Worm (Caenorhabditis elegans): ENCODE measurements around the gene sdz-12.

sdz-12 gene

DNA sequence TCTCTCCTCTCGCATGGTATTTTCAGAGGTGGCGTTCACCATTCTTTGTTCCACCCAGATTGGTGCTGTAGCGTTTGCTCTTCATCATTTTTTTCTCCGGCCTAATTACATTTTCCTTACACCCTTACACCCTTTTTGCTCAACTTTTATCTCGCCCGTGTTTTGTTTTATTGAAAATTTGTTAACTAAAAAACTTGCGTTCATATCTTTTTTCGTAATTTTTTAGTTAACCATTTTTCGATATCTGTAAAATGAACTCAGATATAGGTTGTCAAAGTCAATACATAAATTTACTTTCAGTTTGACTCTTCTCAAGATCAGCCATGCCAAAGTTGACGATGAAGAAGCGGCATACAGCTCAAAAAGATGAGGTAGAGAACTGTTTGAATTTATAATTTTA lies 10.0 kb upstream of the sdz-12 start, which contains the start of gene F12E12.1:
Gene F12E12.1 (plus strand): TSS at position 301 of the 400 bp plus-strand sequence.
- TF ChIP-seq lin-14 (GFP tag; optimal IDR thresholded peaks at IDR 0.05): no peak
- TF ChIP-seq fkh-10 (GFP tag; optimal IDR thresholded peaks at IDR 0.05): no peak
- TF ChIP-seq lsy-2 (tag; optimal IDR thresholded peaks at IDR 0.05): no peak
- TF ChIP-seq nhr-85 (tag): no peak
- TF ChIP-seq ztf-11 (tag; optimal IDR thresholded peaks at IDR 0.05): no peak
- no peak for TF ChIP-seq nhr-71 (tag; optimal IDR thresholded peaks at IDR 0.05)

ce11 chrII:3739647-3740046 lies 8.0 kb upstream of the sdz-12 start, which contains the start of gene F12E12.2:
Gene F12E12.2 (plus strand): TSS chrII:3739947.
- TF ChIP-seq mdl-1 (tag; optimal IDR thresholded peaks at IDR 0.05): no peak
- TF ChIP-seq mab-9 (GFP tag; IDR thresholded peaks at IDR 0.05): no peak
- TF ChIP-seq ceh-8 (GFP tag; optimal IDR thresholded peaks at IDR 0.05): no peak
- TF ChIP-seq snu-23 (GFP tag; optimal IDR thresholded peaks at IDR 0.05): no peak
- no peak for TF ChIP-seq nhr-20 (tag; optimal IDR thresholded peaks at IDR 0.05)
- no peak for TF ChIP-seq mef-2 (tag; optimal IDR thresholded peaks at IDR 0.05)
- no peak for TF ChIP-seq Y116A8C.19 (tag; optimal IDR thresholded peaks at IDR 0.05; ENCODE audit: borderline replicate concordance)
- TF ChIP-seq unc-62 (GFP tag; optimal IDR thresholded peaks at IDR 0.05): no peak
- TF ChIP-seq skn-1 (tag; optimal IDR thresholded peaks at IDR 0.05): no peak
- no peak for TF ChIP-seq lin-39 (tag; optimal IDR thresholded peaks at IDR 0.05)
- no peak for TF ChIP-seq nhr-11 (tag; optimal IDR thresholded peaks at IDR 0.05)
- TF ChIP-seq F16B12.6 (tag; optimal IDR thresholded peaks at IDR 0.05): no peak
- no peak for TF ChIP-seq sup-37 (GFP tag; optimal IDR thresholded peaks at IDR 0.05)
- no peak for TF ChIP-seq blmp-1 (tag; optimal IDR thresholded peaks at IDR 0.05)
- TF ChIP-seq ztf-11 (tag; optimal IDR thresholded peaks at IDR 0.05): no peak
- no peak for TF ChIP-seq isw-1 (GFP tag; IDR thresholded peaks at IDR 0.05)

DNA sequence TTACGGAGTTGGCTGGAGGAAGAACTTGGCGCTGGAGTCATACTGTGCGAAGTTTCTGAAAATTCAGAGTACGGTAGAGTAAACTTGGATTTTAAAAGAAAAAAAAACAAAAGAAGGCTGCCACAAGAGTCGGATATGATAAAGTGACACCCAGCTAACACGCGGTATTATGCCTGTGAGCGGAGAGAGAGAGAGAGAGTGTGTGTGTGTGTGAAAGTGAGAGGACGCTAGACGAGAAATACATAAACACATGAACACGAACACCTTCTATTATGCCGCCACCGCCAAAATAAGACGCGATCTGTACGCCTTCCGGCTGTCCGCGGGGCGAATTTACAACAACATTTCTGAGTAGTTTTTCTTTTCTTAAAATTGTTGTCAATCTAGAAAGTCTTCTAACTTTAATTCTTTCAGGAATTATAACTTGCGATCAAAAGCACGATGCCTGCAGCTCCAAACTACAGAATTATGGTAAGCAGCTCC lies 5.3 kb upstream of the sdz-12 start, which contains the start of gene F12E12.6:
Gene F12E12.6 (minus strand): TSS at position 51 of the 483 bp plus-strand sequence.
- TF ChIP-seq aha-1 (tag; optimal IDR thresholded peaks at IDR 0.05): no peak
- TF ChIP-seq egl-13 (tag; optimal IDR thresholded peaks at IDR 0.05): no peak
- no peak for TF ChIP-seq mef-2 (tag; optimal IDR thresholded peaks at IDR 0.05)
- TF ChIP-seq zip-4 (GFP tag; optimal IDR thresholded peaks at IDR 0.05): no peak
- no peak for TF ChIP-seq C16A3.4 (tag; optimal IDR thresholded peaks at IDR 0.05)
- TF ChIP-seq efl-1 (optimal IDR thresholded peaks at IDR 0.05): no peak
- no peak for TF ChIP-seq efl-1 (GFP tag; optimal IDR thresholded peaks at IDR 0.05 in 1 of 2)
- no peak for TF ChIP-seq lin-13 (GFP tag; optimal IDR thresholded peaks at IDR 0.05)
- TF ChIP-seq ztf-11 (tag; optimal IDR thresholded peaks at IDR 0.05): no peak
- no peak for TF ChIP-seq hlh-17 (GFP tag; optimal IDR thresholded peaks at IDR 0.05; ENCODE audit: borderline replicate concordance)
- TF ChIP-seq mdl-1 (tag; optimal IDR thresholded peaks at IDR 0.05): no peak
- no peak for TF ChIP-seq skn-1 (tag; optimal IDR thresholded peaks at IDR 0.05)
- TF ChIP-seq nhr-47 (tag; optimal IDR thresholded peaks at IDR 0.05): no peak
- no peak for TF ChIP-seq lin-14 (GFP tag; optimal IDR thresholded peaks at IDR 0.05)
- TF ChIP-seq Y116A8C.19 (tag; optimal IDR thresholded peaks at IDR 0.05; ENCODE audit: borderline replicate concordance): no peak
- TF ChIP-seq lsy-2 (tag; optimal IDR thresholded peaks at IDR 0.05): no peak
- no peak for TF ChIP-seq ceh-90 (tag; optimal IDR thresholded peaks at IDR 0.05)
- no peak for TF ChIP-seq fkh-4 (tag; optimal IDR thresholded peaks at IDR 0.05; ENCODE audit: borderline replicate concordance)
- no peak for TF ChIP-seq elt-3 (tag; optimal IDR thresholded peaks at IDR 0.05)
- no peak for TF ChIP-seq nhr-19 (GFP tag; conservative IDR thresholded peaks at IDR 0.05)
- TF ChIP-seq nhr-28 (tag; optimal IDR thresholded peaks at IDR 0.05): no peak

ce11 chrII:3727996-3728395 lies 3.6 kb downstream of the sdz-12 start, which contains the start of gene C46E10.8:
Gene C46E10.8 (minus strand): TSS chrII:3728096.
- TF ChIP-seq C16A3.4 (tag; optimal IDR thresholded peaks at IDR 0.05): no peak
- no peak for TF ChIP-seq lin-39 (tag; optimal IDR thresholded peaks at IDR 0.05)
- TF ChIP-seq rnt-1 (tag; optimal IDR thresholded peaks at IDR 0.05): no peak
- no peak for TF ChIP-seq lir-3 (tag; optimal IDR thresholded peaks at IDR 0.05; ENCODE audit: poor library complexity)
- TF ChIP-seq vab-15 (tag; optimal IDR thresholded peaks at IDR 0.05): no peak
- no peak for TF ChIP-seq C34B4.2 (tag; optimal IDR thresholded peaks at IDR 0.05)
- no peak for TF ChIP-seq fkh-8 (tag; optimal IDR thresholded peaks at IDR 0.05)
- TF ChIP-seq aha-1 (tag; optimal IDR thresholded peaks at IDR 0.05): no peak
- no peak for TF ChIP-seq efl-3 (GFP tag; optimal IDR thresholded peaks at IDR 0.05)
- TF ChIP-seq zip-4 (GFP tag; optimal IDR thresholded peaks at IDR 0.05): no peak
- no peak for TF ChIP-seq lin-14 (GFP tag; optimal IDR thresholded peaks at IDR 0.05)
- TF ChIP-seq nhr-90 (tag; optimal IDR thresholded peaks at IDR 0.05; ENCODE audit: poor library complexity): no peak

Measured in whole organism, L1 larva.